Worm (Caenorhabditis elegans) whole organism, L4 larva: ENCODE results near the gene fbxb-76.
A peak's percentile ranks its signal among the peaks of the same experiment; 100 is the strongest.

Experiments
- D1046.2 ChIP-seq: fragments of 200-800 bp; sonication (Bioruptor generic); IDR thresholded peaks from 2 replicates; pipeline ENCODE4 v1.3.6; 2022; ENCODE audit warnings: missing genetic modification characterization, missing compliant biosample characterization
- F44E2.7 ChIP-seq: fragments of 200-800 bp; sonication (Bioruptor generic); IDR thresholded peaks from 2 replicates; pipeline ENCODE4 v2.1.2; 2022; ENCODE audit warnings: missing genetic modification characterization, missing compliant biosample characterization
- T20F7.1 ChIP-seq: fragments of 200-800 bp; sonication (Bioruptor generic); optimal IDR thresholded peaks from 2 replicates; lab custom pipeline; 2018; ENCODE audit warnings: mild to moderate bottlenecking, missing genetic modification characterization, missing compliant biosample characterization
- Y105C5A.15 ChIP-seq: fragments of 200-800 bp; sonication (Bioruptor generic); IDR thresholded peaks from 2 replicates; pipeline ENCODE4 v1.3.6; 2022; ENCODE audit warnings: missing genetic modification characterization, missing compliant biosample characterization
- Y48G9A.11 ChIP-seq: fragments of 200-800 bp; sonication (Bioruptor generic); IDR thresholded peaks from 2 replicates; pipeline ENCODE4 v1.3.6; 2022; ENCODE audit warnings: missing genetic modification reagents, missing genetic modification characterization, missing compliant biosample characterization
- ZK337.2 ChIP-seq: fragments of 200-800 bp; sonication (Bioruptor generic); IDR thresholded peaks from 2 replicates; pipeline ENCODE4 v1.3.6; 2022; ENCODE audit warnings: missing genetic modification reagents, missing genetic modification characterization, missing compliant biosample characterization
- aha-1 ChIP-seq: fragments of 150-350 bp; peaks from one replicate; lab custom pipeline; 2014; ENCODE audit warnings: missing biosample characterization, missing genetic modification characterization
- arid-1 ChIP-seq: fragments of 200-800 bp; sonication (Bioruptor generic); conservative IDR thresholded peaks from 2 replicates; pipeline ENCODE4 v1.3.6; 2022; ENCODE audit warnings: missing genetic modification reagents, missing genetic modification characterization, missing compliant biosample characterization
- ceh-32 ChIP-seq: sonication (generic microtip); optimal IDR thresholded peaks from 2 replicates; lab custom pipeline; 2016; ENCODE audit warnings: mild to moderate bottlenecking, missing genetic modification characterization, missing compliant biosample characterization; ENCODE audit not compliant: poor library complexity
- cey-2 ChIP-seq: sonication (generic microtip); optimal IDR thresholded peaks from 3 replicates; lab custom pipeline; 2017; ENCODE audit warnings: missing genetic modification characterization, mild to moderate bottlenecking, missing compliant biosample characterization, antibody characterized with exemption, borderline replicate concordance; ENCODE audit not compliant: insufficient read depth
- daf-12 ChIP-seq: fragments of 150-350 bp; optimal IDR thresholded peaks from 2 replicates; lab custom pipeline; 2014; ENCODE audit warnings: missing biosample characterization, missing genetic modification reagents, missing genetic modification characterization
- daf-16 ChIP-seq, 3 experiments: sonication (generic microtip); optimal IDR thresholded peaks; 2 replicates each; lab custom pipeline; 2016 to 2017; ENCODE audit warnings: missing genetic modification characterization in 3 of 3, missing genetic modification reagents in 3 of 3, mild to moderate bottlenecking in 2 of 3, missing compliant biosample characterization in 2 of 3, missing biosample characterization in 1 of 3, moderate library complexity in 1 of 3
- daf-8 ChIP-seq: fragments of 200-800 bp; sonication (Bioruptor generic); IDR thresholded peaks from 2 replicates; pipeline ENCODE4 v1.3.6; 2022; ENCODE audit warnings: missing genetic modification characterization, missing compliant biosample characterization
- dmd-8 ChIP-seq: fragments of 200-800 bp; sonication (Bioruptor generic); IDR thresholded peaks from 2 replicates; pipeline ENCODE4 v1.3.6; 2022; ENCODE audit warnings: missing genetic modification characterization, missing compliant biosample characterization
- dmd-9 ChIP-seq: fragments of 200-800 bp; sonication (Bioruptor generic); IDR thresholded peaks from 2 replicates; pipeline ENCODE4 v1.3.6; 2022; ENCODE audit warnings: missing genetic modification reagents, missing genetic modification characterization, missing compliant biosample characterization
- hlh-30 ChIP-seq: sonication (generic microtip); optimal IDR thresholded peaks from 2 replicates; lab custom pipeline; 2017; ENCODE audit warnings: antibody characterized with exemption, mild to moderate bottlenecking, missing genetic modification characterization, missing compliant biosample characterization; ENCODE audit not compliant: insufficient read depth
- lin-1 ChIP-seq: fragments of 200-800 bp; sonication (Bioruptor generic); IDR thresholded peaks from 2 replicates; pipeline ENCODE4 v1.3.6; 2022; ENCODE audit warnings: missing genetic modification reagents, missing genetic modification characterization, missing compliant biosample characterization
- lin-38 ChIP-seq: fragments of 200-800 bp; sonication (Bioruptor generic); IDR thresholded peaks from 2 replicates; pipeline ENCODE4 v1.3.6; 2022; ENCODE audit warnings: missing genetic modification reagents, missing genetic modification characterization, missing compliant biosample characterization
- lir-3 ChIP-seq: sonication (generic microtip); optimal IDR thresholded peaks from 2 replicates; lab custom pipeline; 2016; ENCODE audit warnings: mild to moderate bottlenecking, missing genetic modification characterization, missing compliant biosample characterization
- madf-9 ChIP-seq: fragments of 200-800 bp; sonication (Bioruptor generic); conservative IDR thresholded peaks from 2 replicates; pipeline ENCODE4 v1.3.6; 2022; ENCODE audit warnings: missing genetic modification reagents, missing genetic modification characterization, missing compliant biosample characterization
- mes-2 ChIP-seq: sonication (generic microtip); optimal IDR thresholded peaks from 2 replicates; lab custom pipeline; 2016; ENCODE audit warnings: missing genotype, mild to moderate bottlenecking, missing genetic modification characterization, missing compliant biosample characterization; ENCODE audit not compliant: poor library complexity, severe bottlenecking
- mxl-2 ChIP-seq: fragments of 200-800 bp; sonication (Bioruptor generic); conservative IDR thresholded peaks from 2 replicates; pipeline ENCODE4 v1.3.6; 2022; ENCODE audit warnings: missing genetic modification reagents, missing genetic modification characterization, missing compliant biosample characterization
- nhr-111 ChIP-seq: fragments of 200-800 bp; sonication (Bioruptor generic); optimal IDR thresholded peaks from 2 replicates; lab custom pipeline; 2018; ENCODE audit warnings: mild to moderate bottlenecking, missing genetic modification characterization, missing compliant biosample characterization
- nhr-25 ChIP-seq: sonication (generic microtip); optimal IDR thresholded peaks from 2 replicates; lab custom pipeline; 2017; ENCODE audit warnings: missing genetic modification characterization, mild to moderate bottlenecking, missing compliant biosample characterization, antibody characterized with exemption, moderate library complexity, borderline replicate concordance; ENCODE audit not compliant: insufficient read depth
- nhr-28 ChIP-seq: fragments of 150-350 bp; optimal IDR thresholded peaks from 2 replicates; lab custom pipeline; 2014; ENCODE audit warnings: missing biosample characterization, missing genetic modification characterization
- nhr-76 ChIP-seq: fragments of 150-350 bp; optimal IDR thresholded peaks from 2 replicates; lab custom pipeline; 2014; ENCODE audit warnings: missing biosample characterization, missing genetic modification characterization
- php-3 ChIP-seq: fragments of 200-800 bp; sonication (Bioruptor generic); IDR thresholded peaks from 2 replicates; pipeline ENCODE4 v1.3.6; 2022; ENCODE audit warnings: missing genetic modification reagents, missing genetic modification characterization, missing compliant biosample characterization
- set-16 ChIP-seq: fragments of 200-800 bp; sonication (Bioruptor generic); IDR thresholded peaks from 2 replicates; pipeline ENCODE4 v1.3.6; 2022; ENCODE audit warnings: missing genetic modification reagents, missing genetic modification characterization, missing compliant biosample characterization
- snpc-1.2 ChIP-seq: fragments of 200-800 bp; sonication (Bioruptor generic); IDR thresholded peaks from 2 replicates; pipeline ENCODE4 v1.3.6; 2022; ENCODE audit warnings: missing genetic modification reagents, missing genetic modification characterization, missing compliant biosample characterization
- unc-130 ChIP-seq: sonication (generic microtip); optimal IDR thresholded peaks from 2 replicates; lab custom pipeline; 2016; ENCODE audit warnings: missing genetic modification reagents, missing genetic modification characterization, missing compliant biosample characterization
- unc-62 ChIP-seq, 3 experiments: fragments of 150-350 bp in 1 of 3; sonication (generic microtip); optimal IDR thresholded peaks in 2 of 3; peaks in 1 of 3; 1 replicate in 1 of 3; 2 replicates in 2 of 3; lab custom pipeline; 2014 to 2017; ENCODE audit warnings: missing biosample characterization in 3 of 3, missing genetic modification characterization in 3 of 3, missing genetic modification reagents in 3 of 3, missing genotype in 1 of 3
- ztf-11 ChIP-seq: fragments of 150-350 bp; optimal IDR thresholded peaks from 2 replicates; lab custom pipeline; 2014; ENCODE audit warnings: missing biosample characterization, missing genetic modification characterization

fbxb-76 gene

ce11 chrIV:11337560-11337959, 41.6 kb downstream of the fbxb-76 start:
- 0 out of 2 replicates have a peak, but pooled peaks have one; percentile 27 for TF ChIP-seq arid-1 (GFP tag; lab: Robert Waterston, UW)
- TF ChIP-seq lin-38 (GFP tag; lab: Robert Waterston, UW), result peak; percentile 34; the same call in 1 of the 2 replicates
- TF ChIP-seq dmd-8 (GFP tag; lab: Robert Waterston, UW), result 0 out of 2 replicates have a peak, but pooled peaks have one; percentile 44
- TF ChIP-seq Y105C5A.15 (GFP tag; lab: Robert Waterston, UW), result peak; percentile 56; the same call in 1 of the 2 replicates
- peak; percentile 29; the same call in 1 of the 2 replicates for TF ChIP-seq Y48G9A.11 (GFP tag; lab: Robert Waterston, UW)
- TF ChIP-seq snpc-1.2 (GFP tag; lab: Robert Waterston, UW), result peak; percentile 61

ce11 chrIV:11337021-11337420, 42.1 kb downstream of the fbxb-76 start, which contains the start of gene F54E12.2:
Gene F54E12.2, minus strand, starts transcription at chrIV:11337184.
- TF ChIP-seq T20F7.1 (no peak), set-16 (GFP tag; lab: Robert Waterston, UW) (no peak), D1046.2 (GFP tag; lab: Robert Waterston, UW) (no peak), lin-38 (GFP tag; lab: Robert Waterston, UW) (peak; percentile 67), lin-1 (no peak), Y48G9A.11 (GFP tag; lab: Robert Waterston, UW) (peak; percentile 68; the same call in 1 of the 2 replicates), nhr-25 (tag; lab: Kevin White, UChicago) (no peak), nhr-76 (tag; lab: Kevin White, UChicago) (no peak), unc-130 (GFP tag; lab: Kevin White, UChicago) (peak; percentile 85), madf-9 (GFP tag; lab: Robert Waterston, UW) (no peak), mxl-2 (no peak)
- TF ChIP-seq, all 104 proteins: peak for 3

ce11 chrIV:11336180-11336579, 43.0 kb downstream of the fbxb-76 start:
- TF ChIP-seq aha-1 (tag; lab: Kevin White, UChicago) (peak; percentile 45), ztf-11 (no peak), lir-3 (no peak), unc-62 (GFP tag; optimal IDR thresholded peaks at IDR 0.05 in 1 of 2; lab: Kevin White, UChicago) (peak in 1 of 2 experiments; percentile 94), unc-62 (tag; optimal IDR thresholded peaks at IDR 0.05; lab: Kevin White, UChicago) (no peak)
- TF ChIP-seq, all 104 proteins: peak for 2

- no peak for TF ChIP-seq cey-2 (tag; lab: Kevin White, UChicago)
- no peak for TF ChIP-seq aha-1 (tag; lab: Kevin White, UChicago)
- no peak for TF ChIP-seq nhr-111 (GFP tag; lab: Kevin White, UChicago)
- TF ChIP-seq nhr-28, result no peak
- TF ChIP-seq daf-8 (GFP tag; lab: Robert Waterston, UW), result no peak
- TF ChIP-seq F44E2.7, result no peak
- no peak for TF ChIP-seq daf-12 (tag; lab: Kevin White, UChicago)
- TF ChIP-seq ZK337.2, result no peak
- no peak for TF ChIP-seq snpc-1.2 (GFP tag; lab: Robert Waterston, UW)
- TF ChIP-seq mes-2 (tag; lab: Kevin White, UChicago), result peak; percentile 33
- no peak for TF ChIP-seq hlh-30 (tag; lab: Kevin White, UChicago)
- TF ChIP-seq ceh-32 (tag; lab: Kevin White, UChicago), result no peak
- TF ChIP-seq lir-3, result no peak
- no peak for TF ChIP-seq daf-16 (GFP tag; optimal IDR thresholded peaks at IDR 0.05; lab: Kevin White, UChicago)
- peak; percentile 1 for TF ChIP-seq daf-16 (tag; optimal IDR thresholded peaks at IDR 0.05; lab: Kevin White, UChicago)
- peak; percentile 57 for TF ChIP-seq lin-38 (GFP tag; lab: Robert Waterston, UW)
Measured at ce11 chrIV:11332751-11333150, 46.4 kb downstream of the fbxb-76 start, which contains the start of gene sart-3. Gene sart-3, minus strand, starts transcription at chrIV:11332969.

- TF ChIP-seq php-3 (GFP tag; lab: Robert Waterston, UW), result no peak
- TF ChIP-seq mxl-2, result no peak
- no peak for TF ChIP-seq dmd-9
- TF ChIP-seq unc-62 (GFP tag; optimal IDR thresholded peaks at IDR 0.05 in 1 of 2; lab: Kevin White, UChicago), result peak in 1 of 2 experiments; percentile 55
- no peak for TF ChIP-seq unc-62 (tag; optimal IDR thresholded peaks at IDR 0.05; lab: Kevin White, UChicago)
Measured at ce11 chrIV:11329269-11329668, 49.9 kb downstream of the fbxb-76 start, which contains the start of gene leo-1. Gene leo-1, minus strand, starts transcription at chrIV:11329369.
